Fruit fly (Drosophila melanogaster) whole organism, adult: ENCODE results near the gene CG4218.

Experiments used
- CG11617 ChIP-seq: fragments of 200-800 bp; sonication (Bioruptor generic); optimal IDR thresholded peaks from 2 replicates; lab custom pipeline; 2017; ENCODE audit warnings: mild to moderate bottlenecking, missing biosample characterization, missing genetic modification reagents, missing genetic modification characterization
- CG12768 ChIP-seq: fragments of 200-800 bp; sonication (Bioruptor generic); optimal IDR thresholded peaks from 2 replicates; lab custom pipeline; 2017; ENCODE audit warnings: missing biosample characterization, missing genetic modification characterization, mild to moderate bottlenecking, moderate library complexity, missing genetic modification reagents
- CG14711 ChIP-seq: fragments of 200-800 bp; sonication (Bioruptor generic); optimal IDR thresholded peaks from 2 replicates; lab custom pipeline; 2018; ENCODE audit warnings: missing biosample characterization, mild to moderate bottlenecking, missing genetic modification characterization, moderate library complexity
- CG1620 ChIP-seq: fragments of 200-800 bp; sonication (Bioruptor generic); optimal IDR thresholded peaks from 2 replicates; lab custom pipeline; 2016; ENCODE audit warnings: missing biosample characterization, missing genetic modification characterization
- CG33017 ChIP-seq: fragments of 200-800 bp; sonication (Bioruptor generic); optimal IDR thresholded peaks from 2 replicates; lab custom pipeline; 2018; ENCODE audit warnings: missing biosample characterization, mild to moderate bottlenecking, missing genetic modification characterization, moderate library complexity
- CG5204 ChIP-seq: fragments of 200-800 bp; sonication (Bioruptor generic); optimal IDR thresholded peaks from 2 replicates; lab custom pipeline; 2016; ENCODE audit warnings: missing biosample characterization, missing genetic modification characterization
- CG7045 ChIP-seq: fragments of 200-800 bp; sonication (Bioruptor generic); optimal IDR thresholded peaks from 2 replicates; lab custom pipeline; 2017; ENCODE audit warnings: missing biosample characterization, mild to moderate bottlenecking, missing genetic modification characterization
- CG7101 ChIP-seq: fragments of 200-800 bp; sonication (Bioruptor generic); optimal IDR thresholded peaks from 2 replicates; lab custom pipeline; 2018; ENCODE audit warnings: missing biosample characterization, mild to moderate bottlenecking, missing genetic modification characterization, moderate library complexity
- Clk ChIP-seq: fragments of 200-800 bp; sonication (Bioruptor generic); optimal IDR thresholded peaks from 2 replicates; lab custom pipeline; 2017; ENCODE audit warnings: missing biosample characterization, missing genetic modification characterization
- Crg-1 ChIP-seq: fragments of 200-800 bp; sonication (Bioruptor generic); optimal IDR thresholded peaks from 2 replicates; lab custom pipeline; 2016; ENCODE audit warnings: missing biosample characterization, missing genetic modification characterization
- Hr96 ChIP-seq: fragments of 200-800 bp; sonication (Bioruptor generic); optimal IDR thresholded peaks from 2 replicates; lab custom pipeline; 2016; ENCODE audit warnings: missing biosample characterization, missing genetic modification characterization
- Mnt ChIP-seq: fragments of 200-800 bp; sonication (Bioruptor generic); optimal IDR thresholded peaks from 2 replicates; lab custom pipeline; 2016; ENCODE audit warnings: missing biosample characterization, mild to moderate bottlenecking, missing genetic modification characterization
- bab1 ChIP-seq: fragments of 200-800 bp; sonication (Bioruptor generic); optimal IDR thresholded peaks from 3 replicates; lab custom pipeline; 2019; ENCODE audit warnings: missing biosample characterization, mild to moderate bottlenecking, missing genetic modification characterization, moderate library complexity
- cic ChIP-seq: fragments of 200-800 bp; sonication (Bioruptor generic); optimal IDR thresholded peaks from 2 replicates; lab custom pipeline; 2017; ENCODE audit warnings: missing biosample characterization, mild to moderate bottlenecking, missing genetic modification characterization, moderate library complexity
- cnc ChIP-seq, 2 experiments: fragments of >200 bp; optimal IDR thresholded peaks; 2 replicates each; lab custom pipeline; 2017
- kay ChIP-seq: fragments of 200-800 bp; sonication (Bioruptor generic); peaks from one replicate; lab custom pipeline; 2016; ENCODE audit warnings: missing biosample characterization, missing genetic modification characterization, borderline replicate concordance
- ovo ChIP-seq: fragments of 200-800 bp; sonication (Bioruptor generic); optimal IDR thresholded peaks from 2 replicates; lab custom pipeline; 2016; ENCODE audit warnings: missing biosample characterization, missing genetic modification characterization
- pad ChIP-seq: fragments of 200-800 bp; sonication (Bioruptor generic); optimal IDR thresholded peaks from 3 replicates; lab custom pipeline; 2017; ENCODE audit warnings: missing biosample characterization, missing genetic modification characterization, mild to moderate bottlenecking, moderate library complexity, missing genetic modification reagents
- tj ChIP-seq: fragments of 200-800 bp; sonication (Bioruptor generic); optimal IDR thresholded peaks from 3 replicates; lab custom pipeline; 2017; ENCODE audit warnings: missing biosample characterization, mild to moderate bottlenecking, missing genetic modification characterization, moderate library complexity
- toe ChIP-seq: fragments of 200-800 bp; sonication (Bioruptor generic); optimal IDR thresholded peaks from 2 replicates; lab custom pipeline; 2016; ENCODE audit warnings: missing biosample characterization, missing genetic modification characterization

CG4218 gene

DNA sequence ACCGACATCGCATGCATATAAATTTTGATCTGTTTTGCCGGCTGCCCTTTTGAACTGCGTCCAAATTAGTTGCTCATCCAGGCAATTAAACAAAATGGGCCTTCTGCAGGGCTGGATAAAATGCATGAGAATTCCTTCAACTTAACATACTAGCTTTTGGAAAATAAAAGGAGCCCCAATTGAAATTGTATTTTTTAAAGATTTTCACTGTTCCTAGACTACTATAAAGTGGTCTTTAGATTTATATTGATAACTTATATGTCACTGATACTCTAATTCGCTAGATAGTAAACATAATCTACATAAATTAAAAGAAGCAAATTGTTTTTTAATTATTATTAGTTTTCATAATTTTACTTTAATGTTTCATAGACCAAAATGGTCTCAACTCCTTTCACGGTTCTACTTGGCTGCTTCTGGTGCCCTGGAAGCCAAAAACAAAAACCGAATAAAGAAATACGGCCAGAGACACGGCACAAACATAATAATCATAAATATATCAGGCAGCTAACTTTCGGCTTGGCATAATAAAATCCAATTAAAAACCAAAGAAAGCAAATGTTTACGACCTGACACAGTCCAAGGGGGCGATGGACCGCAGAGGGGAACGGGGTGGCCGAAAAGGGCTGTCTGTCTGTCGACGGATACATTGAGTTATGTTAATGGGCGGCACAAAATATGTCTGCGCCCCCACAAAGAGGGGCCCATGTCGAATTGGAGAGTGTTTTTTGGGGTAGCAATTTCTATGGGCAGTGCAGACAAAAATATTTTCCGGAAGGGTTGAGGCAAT, 11.3 kb downstream of the CG4218 start:
- TF ChIP-seq ovo (GFP tag; lab: Kevin White, UChicago) (no peak), Mnt (GFP tag; lab: Kevin White, UChicago) (no peak), tj (no peak), Crg-1 (GFP tag; lab: Kevin White, UChicago) (no peak), Hr96 (no peak), Clk (GFP tag; lab: Kevin White, UChicago) (no peak), toe (GFP tag; lab: Kevin White, UChicago) (no peak), CG12768 (GFP tag; lab: Kevin White, UChicago) (no peak), CG11617 (GFP tag; lab: Kevin White, UChicago) (no peak), CG5204 (GFP tag; lab: Kevin White, UChicago) (no peak), CG1620 (GFP tag; lab: Kevin White, UChicago) (no peak), CG14711 (tag; lab: Kevin White, UChicago) (no peak), cic (no peak), CG33017 (tag; lab: Kevin White, UChicago) (no peak), cnc (optimal IDR thresholded peaks at IDR 0.05; lab: Kevin White, UChicago) (no peak), bab1 (GFP tag; lab: Kevin White, UChicago) (no peak)

DNA sequence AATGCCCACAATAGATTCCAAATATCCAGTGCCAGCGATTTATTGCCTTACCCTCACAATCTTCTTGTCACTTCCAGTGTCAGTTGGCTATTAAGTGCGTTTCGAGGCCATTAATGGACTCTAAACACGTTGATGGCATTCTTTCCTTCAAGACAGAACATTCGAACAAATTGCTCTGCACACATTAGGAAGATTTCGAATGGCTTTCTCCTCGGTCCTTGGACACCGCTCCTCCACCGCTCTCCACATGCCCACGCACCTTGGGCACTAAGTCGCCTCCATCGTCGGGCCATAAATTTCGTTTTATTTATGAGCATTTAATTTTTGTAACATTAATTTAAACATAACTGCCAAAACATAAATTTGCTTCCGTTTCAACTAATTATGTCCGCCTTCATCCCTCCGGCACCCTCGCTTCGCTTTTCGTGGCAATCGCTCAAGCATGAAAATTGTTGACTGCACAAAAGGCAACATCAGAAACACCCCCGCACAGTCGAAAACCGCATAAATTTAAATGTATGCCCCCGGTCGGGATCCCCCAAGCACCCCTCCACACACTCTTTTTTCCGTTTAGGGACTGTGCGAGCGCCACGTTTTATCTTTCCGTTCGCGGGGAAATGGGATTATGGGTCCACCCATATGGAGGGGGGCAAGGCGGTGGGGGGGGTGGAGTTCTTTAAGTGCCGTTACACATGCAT, 12.0 kb downstream of the CG4218 start:
- no peak for TF ChIP-seq CG14711 (tag; lab: Kevin White, UChicago)
- TF ChIP-seq CG7045 (GFP tag; lab: Kevin White, UChicago): no peak
- TF ChIP-seq toe (GFP tag; lab: Kevin White, UChicago): no peak

DNA sequence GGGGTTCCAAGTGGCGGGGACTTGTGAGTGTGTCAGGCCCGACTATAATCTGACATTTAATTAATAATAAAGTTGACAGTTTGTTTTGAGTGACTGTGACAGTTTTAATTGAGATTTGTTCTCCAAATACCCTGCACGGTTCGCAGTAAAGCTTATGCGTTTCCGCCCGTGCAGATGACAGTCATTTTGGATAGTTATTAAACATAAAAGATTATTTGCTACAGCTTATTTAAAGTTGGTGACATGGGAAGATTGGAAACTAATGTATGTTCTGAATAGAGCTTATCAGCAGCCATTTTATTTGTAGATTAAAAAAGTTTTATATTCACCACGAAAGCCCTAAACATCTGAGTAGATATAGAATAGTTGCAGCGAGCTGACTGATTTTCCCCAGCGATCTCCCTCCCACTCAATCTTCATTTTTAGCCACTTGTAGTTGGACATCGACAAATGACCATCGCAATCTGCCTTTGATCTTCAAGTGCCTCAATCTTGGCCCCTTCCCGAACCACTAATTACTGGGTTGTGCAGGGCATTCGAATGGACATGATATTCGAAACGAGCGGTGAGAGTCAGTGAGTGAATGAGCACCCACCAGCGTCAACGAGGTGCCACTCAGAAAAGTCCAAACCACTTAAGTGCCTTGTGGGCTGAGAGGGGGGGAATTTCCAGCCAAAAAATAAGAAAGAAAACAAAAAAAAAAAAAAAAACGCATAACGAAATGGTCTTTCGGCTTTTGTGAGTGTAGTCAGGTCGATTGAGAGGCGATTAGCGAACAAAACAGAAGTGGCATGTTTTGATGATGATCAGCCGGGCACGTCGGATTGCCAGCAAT, 15.3 kb downstream of the CG4218 start:
- no peak for TF ChIP-seq CG5204 (GFP tag; lab: Kevin White, UChicago)
- TF ChIP-seq CG11617 (GFP tag; lab: Kevin White, UChicago): no peak

DNA sequence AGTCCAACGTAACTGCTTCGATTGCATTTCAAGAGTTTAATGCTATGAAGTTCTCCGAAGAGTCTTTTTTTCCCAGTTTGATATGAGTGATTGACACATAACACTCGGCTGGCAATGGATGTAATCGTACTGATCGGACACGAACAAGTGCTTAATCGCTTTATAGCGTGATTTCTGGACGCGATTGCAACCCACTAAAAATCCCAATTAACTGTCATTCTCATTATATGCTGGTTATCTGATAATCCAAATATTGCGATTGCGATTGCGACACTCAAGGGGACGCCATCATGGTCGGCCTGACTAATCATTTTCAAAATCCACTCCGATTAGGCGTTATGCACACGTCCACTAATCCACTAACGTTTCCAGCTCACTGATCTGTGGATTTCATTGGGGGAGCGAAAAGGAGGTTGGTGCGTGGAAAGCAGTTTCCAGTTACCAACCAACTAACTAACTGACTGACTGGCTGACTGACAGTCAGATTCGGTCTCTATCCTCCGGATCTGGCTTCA, 16.0 kb downstream of the CG4218 start:
- TF ChIP-seq cnc (optimal IDR thresholded peaks at IDR 0.05; lab: Kevin White, UChicago) (no peak), Hr96 (no peak), Mnt (GFP tag; lab: Kevin White, UChicago) (no peak), CG14711 (tag; lab: Kevin White, UChicago) (no peak), toe (GFP tag; lab: Kevin White, UChicago) (no peak), CG33017 (tag; lab: Kevin White, UChicago) (no peak), cic (no peak), CG11617 (GFP tag; lab: Kevin White, UChicago) (no peak), tj (no peak), pad (GFP tag; lab: Kevin White, UChicago) (no peak), CG1620 (GFP tag; lab: Kevin White, UChicago) (no peak), CG12768 (GFP tag; lab: Kevin White, UChicago) (no peak), Crg-1 (GFP tag; lab: Kevin White, UChicago) (no peak), bab1 (GFP tag; lab: Kevin White, UChicago) (no peak)

DNA sequence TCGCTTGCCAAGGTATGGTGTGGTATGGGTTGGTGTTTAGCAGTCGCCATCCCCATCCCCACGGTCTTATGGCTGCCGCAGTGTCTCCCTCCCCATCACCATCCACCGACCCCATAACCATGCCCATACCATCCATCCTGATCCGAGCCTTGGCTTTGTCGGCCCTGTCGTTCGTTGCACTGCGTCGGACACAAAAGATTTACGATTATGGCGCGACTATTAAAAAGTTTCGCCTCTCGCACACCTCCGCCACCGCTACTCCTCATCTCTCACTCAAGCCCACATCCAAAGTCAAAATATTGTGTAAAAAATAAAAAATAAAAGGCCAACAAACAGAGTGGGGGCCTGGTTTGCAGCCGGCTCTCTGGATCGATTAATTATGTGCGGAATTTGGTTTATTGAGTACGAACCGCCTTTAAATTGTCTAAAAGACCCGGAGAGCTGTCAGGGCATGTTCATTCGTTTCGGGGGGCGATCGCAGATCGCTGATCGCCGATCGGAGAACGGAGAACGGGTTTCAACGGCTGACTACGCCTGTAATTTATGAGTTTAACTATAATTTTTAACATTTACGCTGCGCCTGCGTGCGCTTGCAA, 17.5 kb downstream of the CG4218 start:
- TF ChIP-seq kay (GFP tag; lab: Kevin White, UChicago): no peak
- no peak for TF ChIP-seq CG12768 (GFP tag; lab: Kevin White, UChicago)
- no peak for TF ChIP-seq cnc (optimal IDR thresholded peaks at IDR 0.05; lab: Kevin White, UChicago)
- no peak for TF ChIP-seq Hr96
- no peak for TF ChIP-seq CG7101 (tag; lab: Kevin White, UChicago)
- no peak for TF ChIP-seq toe (GFP tag; lab: Kevin White, UChicago)
- no peak for TF ChIP-seq cic
- no peak for TF ChIP-seq CG11617 (GFP tag; lab: Kevin White, UChicago)
- TF ChIP-seq bab1 (GFP tag; lab: Kevin White, UChicago): no peak
- no peak for TF ChIP-seq pad (GFP tag; lab: Kevin White, UChicago)
- no peak for TF ChIP-seq Crg-1 (GFP tag; lab: Kevin White, UChicago)
- TF ChIP-seq tj: no peak
- no peak for TF ChIP-seq ovo (GFP tag; lab: Kevin White, UChicago)
- no peak for TF ChIP-seq CG33017 (tag; lab: Kevin White, UChicago)
- TF ChIP-seq CG5204 (GFP tag; lab: Kevin White, UChicago): no peak
- no peak for TF ChIP-seq Clk (GFP tag; lab: Kevin White, UChicago)
- TF ChIP-seq Mnt (GFP tag; lab: Kevin White, UChicago): no peak
- TF ChIP-seq CG14711 (tag; lab: Kevin White, UChicago): no peak
- no peak for TF ChIP-seq CG1620 (GFP tag; lab: Kevin White, UChicago)
